Fruit fly (Drosophila melanogaster) whole organism, embryonic: ENCODE results near the gene ec.

Source experiments
- BEAF-32 ChIP-seq: fragments of 200-800 bp; sonication (Bioruptor generic); optimal IDR thresholded peaks from 3 replicates; lab custom pipeline; 2017; ENCODE audit warnings: missing biosample characterization, missing genetic modification characterization, mild to moderate bottlenecking, moderate library complexity, missing genetic modification reagents
- Bgb ChIP-seq: fragments of 200-800 bp; sonication (Bioruptor generic); IDR thresholded peaks from 2 replicates; pipeline ENCODE4 v1.3.6; 2022; ENCODE audit warnings: missing biosample characterization, missing genetic modification characterization; ENCODE audit not compliant: partially characterized antibody
- CG10979 ChIP-seq: fragments of 200-800 bp; sonication (Bioruptor generic); optimal IDR thresholded peaks from 2 replicates; lab custom pipeline; 2018; ENCODE audit warnings: missing biosample characterization, mild to moderate bottlenecking, missing genetic modification characterization, moderate library complexity
- CG12219 ChIP-seq: fragments of 200-800 bp; sonication (Bioruptor generic); optimal IDR thresholded peaks from 3 replicates; lab custom pipeline; 2018; ENCODE audit warnings: missing biosample characterization, mild to moderate bottlenecking, missing genetic modification characterization
- CG13287 ChIP-seq: fragments of 200-800 bp; sonication (Bioruptor generic); IDR thresholded peaks from 2 replicates; pipeline ENCODE4 v1.3.6; 2022; ENCODE audit warnings: missing biosample characterization, missing genetic modification characterization; ENCODE audit not compliant: partially characterized antibody
- CG14014 ChIP-seq: fragments of 200-800 bp; sonication (Bioruptor generic); IDR thresholded peaks from 2 replicates; pipeline ENCODE4 v1.3.6; 2022; ENCODE audit warnings: missing biosample characterization, missing genetic modification characterization
- CG14050 ChIP-seq: fragments of 200-800 bp; sonication (Bioruptor generic); IDR thresholded peaks from 3 replicates; pipeline ENCODE4 v1.3.6; 2022; ENCODE audit warnings: missing biosample characterization, missing genetic modification characterization
- CG1529 ChIP-seq: fragments of 200-800 bp; sonication (Bioruptor generic); optimal IDR thresholded peaks from 3 replicates; lab custom pipeline; 2018; ENCODE audit warnings: missing biosample characterization, missing genetic modification characterization
- CG15479 ChIP-seq: fragments of 200-800 bp; sonication (Bioruptor generic); optimal IDR thresholded peaks from 3 replicates; lab custom pipeline; 2019; ENCODE audit warnings: missing biosample characterization, mild to moderate bottlenecking, missing genetic modification characterization, moderate library complexity
- CG1603 ChIP-seq: fragments of 200-800 bp; sonication (Bioruptor generic); optimal IDR thresholded peaks from 2 replicates; lab custom pipeline; 2019; ENCODE audit warnings: missing biosample characterization, mild to moderate bottlenecking, missing genetic modification characterization, moderate library complexity
- CG17186 ChIP-seq: fragments of 200-800 bp; sonication (Bioruptor generic); optimal IDR thresholded peaks from 3 replicates; lab custom pipeline; 2017; ENCODE audit warnings: missing biosample characterization, missing genetic modification reagents, missing genetic modification characterization
- CG17829 ChIP-seq: fragments of 200-800 bp; optimal IDR thresholded peaks from 2 replicates; lab custom pipeline; 2019; ENCODE audit warnings: missing biosample characterization, mild to moderate bottlenecking, missing genetic modification characterization, moderate library complexity
- CG2202 ChIP-seq: fragments of 200-800 bp; sonication (Bioruptor generic); optimal IDR thresholded peaks from 2 replicates; lab custom pipeline; 2018; ENCODE audit warnings: missing biosample characterization, mild to moderate bottlenecking, missing genetic modification characterization
- CG2875 ChIP-seq: fragments of 200-800 bp; sonication (Bioruptor generic); optimal IDR thresholded peaks from 2 replicates; lab custom pipeline; 2017; ENCODE audit warnings: missing biosample characterization, mild to moderate bottlenecking, missing genetic modification characterization, missing genetic modification reagents
- CG31441 ChIP-seq: fragments of 200-800 bp; sonication (Bioruptor generic); IDR thresholded peaks from 2 replicates; pipeline ENCODE4 v1.3.6; 2022; ENCODE audit warnings: missing biosample characterization, missing genetic modification characterization
- CG3407 ChIP-seq: fragments of 200-800 bp; sonication (Bioruptor generic); optimal IDR thresholded peaks from 2 replicates; lab custom pipeline; 2018; ENCODE audit warnings: missing biosample characterization, mild to moderate bottlenecking, missing genetic modification characterization
- CG4424 ChIP-seq: fragments of 200-800 bp; sonication (Bioruptor generic); optimal IDR thresholded peaks from 3 replicates; lab custom pipeline; 2016; ENCODE audit warnings: missing biosample characterization, missing genetic modification characterization
- CG4617 ChIP-seq: fragments of 200-800 bp; sonication (Bioruptor generic); optimal IDR thresholded peaks from 3 replicates; lab custom pipeline; 2016; ENCODE audit warnings: missing biosample characterization, missing genetic modification characterization, borderline replicate concordance
- CG7928 ChIP-seq: fragments of 200-800 bp; sonication (Bioruptor generic); optimal IDR thresholded peaks from 2 replicates; lab custom pipeline; 2017; ENCODE audit warnings: missing biosample characterization, mild to moderate bottlenecking, missing genetic modification characterization
- CG8478 ChIP-seq: fragments of >200 bp; optimal IDR thresholded peaks from 2 replicates; lab custom pipeline; 2018
- CG9797 ChIP-seq: fragments of 200-800 bp; sonication (Bioruptor generic); optimal IDR thresholded peaks from 3 replicates; lab custom pipeline; 2018; ENCODE audit warnings: missing biosample characterization, mild to moderate bottlenecking, missing genetic modification characterization
- Drgx ChIP-seq: fragments of 200-800 bp; sonication (Bioruptor generic); IDR thresholded peaks from 2 replicates; pipeline ENCODE4 v1.3.6; 2022; ENCODE audit warnings: missing biosample characterization, missing genetic modification characterization
- E2f1 ChIP-seq: fragments of 200-800 bp; sonication (Bioruptor generic); IDR thresholded peaks from 2 replicates; pipeline ENCODE4 v1.3.6; 2022; ENCODE audit warnings: missing biosample characterization, missing genetic modification characterization
- E2f2 ChIP-seq: fragments of 200-800 bp; sonication (Bioruptor generic); IDR thresholded peaks from 2 replicates; pipeline ENCODE4 v1.3.6; 2022; ENCODE audit warnings: missing biosample characterization, missing genetic modification characterization
- Ets97D ChIP-seq: fragments of 200-800 bp; sonication (Bioruptor generic); optimal IDR thresholded peaks from 3 replicates; lab custom pipeline; 2016; ENCODE audit warnings: missing biosample characterization, missing genetic modification characterization
- Fer3 ChIP-seq: fragments of 200-800 bp; sonication (Bioruptor generic); optimal IDR thresholded peaks from 2 replicates; lab custom pipeline; 2018; ENCODE audit warnings: missing biosample characterization, mild to moderate bottlenecking, missing genetic modification characterization, moderate library complexity
- HLH4C ChIP-seq: fragments of 200-800 bp; sonication (Bioruptor generic); IDR thresholded peaks from 3 replicates; pipeline ENCODE4 v1.3.6; 2022; ENCODE audit warnings: missing biosample characterization, missing genetic modification characterization; ENCODE audit not compliant: partially characterized antibody
- MESR4 ChIP-seq: fragments of 200-800 bp; sonication (Bioruptor generic); optimal IDR thresholded peaks from 2 replicates; lab custom pipeline; 2018; ENCODE audit warnings: missing biosample characterization, mild to moderate bottlenecking, missing genetic modification characterization, moderate library complexity
- Med ChIP-seq: fragments of 200-800 bp; sonication (Bioruptor generic); peaks from one replicate; lab custom pipeline; 2016; ENCODE audit warnings: missing biosample characterization, missing genetic modification characterization, mild to moderate bottlenecking, inconsistent platforms, moderate library complexity
- NK7.1 ChIP-seq: fragments of 200-800 bp; sonication (Bioruptor generic); optimal IDR thresholded peaks from 3 replicates; lab custom pipeline; 2016; ENCODE audit warnings: missing biosample characterization, missing genetic modification characterization
- Opbp ChIP-seq: fragments of 200-800 bp; sonication (Bioruptor generic); IDR thresholded peaks from 3 replicates; pipeline ENCODE4 v1.3.6; 2022; ENCODE audit warnings: missing biosample characterization, missing genetic modification characterization; ENCODE audit not compliant: partially characterized antibody
- Poxn ChIP-seq: fragments of 200-800 bp; sonication (Bioruptor generic); IDR thresholded peaks from 2 replicates; pipeline ENCODE4 v1.3.6; 2022; ENCODE audit warnings: missing biosample characterization, missing genetic modification characterization
- Side ChIP-seq: fragments of 200-800 bp; sonication (Bioruptor generic); optimal IDR thresholded peaks from 2 replicates; lab custom pipeline; 2016; ENCODE audit warnings: missing biosample characterization, missing genetic modification characterization
- Sin3A ChIP-seq: fragments of >200 bp; optimal IDR thresholded peaks from 2 replicates; lab custom pipeline; 2018
- Usf ChIP-seq: fragments of 200-800 bp; sonication (Bioruptor generic); optimal IDR thresholded peaks from 2 replicates; lab custom pipeline; 2017; ENCODE audit warnings: missing genotype, missing biosample characterization, missing genetic modification characterization
- YL-1 ChIP-seq: fragments of 200-800 bp; sonication (Bioruptor generic); optimal IDR thresholded peaks from 3 replicates; lab custom pipeline; 2017; ENCODE audit warnings: missing biosample characterization, mild to moderate bottlenecking, missing genetic modification characterization
- al ChIP-seq: fragments of 200-800 bp; sonication (Bioruptor generic); IDR thresholded peaks from 2 replicates; pipeline ENCODE4 v1.3.6; 2022; ENCODE audit warnings: missing biosample characterization, missing genetic modification characterization
- aop ChIP-seq: fragments of 200-800 bp; sonication (Bioruptor generic); IDR thresholded peaks from 2 replicates; pipeline ENCODE4 v1.3.6; 2022; ENCODE audit warnings: missing biosample characterization, missing genetic modification characterization
- crp ChIP-seq, 2 experiments: fragments of 200-800 bp; sonication (Bioruptor generic); optimal IDR thresholded peaks; 2 replicates in 1 of 2; 3 replicates in 1 of 2; lab custom pipeline; 2017; ENCODE audit warnings: missing biosample characterization in 2 of 2, missing genetic modification characterization in 2 of 2, mild to moderate bottlenecking in 1 of 2, moderate library complexity in 1 of 2
- gfzf ChIP-seq: fragments of 200-800 bp; sonication (Bioruptor generic); optimal IDR thresholded peaks from 2 replicates; lab custom pipeline; 2016; ENCODE audit warnings: missing biosample characterization, mild to moderate bottlenecking, missing genetic modification characterization, moderate library complexity
- kay ChIP-seq: fragments of 200-800 bp; sonication (Bioruptor generic); optimal IDR thresholded peaks from 2 replicates; lab custom pipeline; 2016; ENCODE audit warnings: missing biosample characterization, missing genetic modification characterization
- lilli ChIP-seq: fragments of 200-800 bp; sonication (Bioruptor generic); optimal IDR thresholded peaks from 3 replicates; lab custom pipeline; 2016; ENCODE audit warnings: missing biosample characterization, missing genetic modification characterization
- luna ChIP-seq: fragments of 200-800 bp; sonication (Bioruptor generic); optimal IDR thresholded peaks from 2 replicates; lab custom pipeline; 2016; ENCODE audit warnings: missing biosample characterization, missing genetic modification characterization
- phol ChIP-seq: fragments of 200-800 bp; sonication (Bioruptor generic); optimal IDR thresholded peaks from 3 replicates; lab custom pipeline; 2018; ENCODE audit warnings: missing biosample characterization, mild to moderate bottlenecking, missing genetic modification characterization, moderate library complexity
- pzg ChIP-seq: fragments of 200-800 bp; sonication (Bioruptor generic); optimal IDR thresholded peaks from 3 replicates; lab custom pipeline; 2018; ENCODE audit warnings: missing biosample characterization, mild to moderate bottlenecking, missing genetic modification characterization, moderate library complexity
- stwl ChIP-seq: fragments of 200-800 bp; sonication (Bioruptor generic); optimal IDR thresholded peaks from 3 replicates; lab custom pipeline; 2018; ENCODE audit warnings: missing biosample characterization, mild to moderate bottlenecking, missing genetic modification characterization, moderate library complexity
- tup ChIP-seq: fragments of 200-800 bp; sonication (Bioruptor generic); optimal IDR thresholded peaks from 2 replicates; lab custom pipeline; 2016; ENCODE audit warnings: missing biosample characterization, mild to moderate bottlenecking, missing genetic modification characterization, moderate library complexity
- unc-4 ChIP-seq: fragments of 200-800 bp; sonication (Bioruptor generic); IDR thresholded peaks from 2 replicates; pipeline ENCODE4 v1.3.6; 2022; ENCODE audit warnings: missing biosample characterization, missing genetic modification characterization; ENCODE audit not compliant: partially characterized antibody
- wdn ChIP-seq: fragments of 200-800 bp; sonication (Bioruptor generic); IDR thresholded peaks from 2 replicates; pipeline ENCODE4 v1.3.6; 2022; ENCODE audit warnings: missing biosample characterization, missing genetic modification characterization

ec gene

DNA sequence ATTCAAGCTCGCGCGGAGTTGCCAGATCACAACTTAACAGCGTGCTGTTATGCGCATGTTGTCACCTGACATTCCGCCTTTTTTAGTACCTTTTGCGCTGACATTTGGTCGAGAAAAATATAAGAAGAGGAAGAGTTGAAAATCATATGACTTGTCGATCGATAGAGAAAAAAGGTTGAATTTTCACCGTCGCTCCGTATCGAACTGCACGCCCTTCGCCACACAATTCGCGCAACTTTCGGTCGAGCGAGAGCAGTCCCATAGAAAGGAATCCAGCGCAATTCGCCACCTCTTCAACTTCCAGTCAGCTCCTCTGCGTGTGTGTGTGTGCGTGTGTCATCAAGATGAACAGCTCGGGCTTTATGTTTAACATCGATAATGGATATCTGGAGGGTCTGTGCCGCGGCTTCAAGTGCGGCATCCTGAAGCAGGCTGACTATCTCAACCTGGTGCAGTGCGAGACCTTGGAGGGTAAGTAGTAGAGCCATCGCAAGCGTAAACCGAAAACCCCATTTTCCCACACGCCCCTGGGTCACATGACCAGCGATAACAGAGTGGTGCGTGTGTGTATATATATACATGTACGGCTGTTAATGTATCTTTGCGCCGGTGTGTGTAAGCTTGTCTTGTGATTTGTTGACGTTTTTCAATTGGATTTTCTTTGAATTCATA lies 69.3 kb downstream of the ec start, which contains the start of gene VhaAC39-1:
VhaAC39-1 (plus strand) TSS at position 104 of the 672 bp plus-strand sequence.
- TF ChIP-seq CG3407 (GFP tag; lab: Kevin White, UChicago) (no peak), CG2875 (GFP tag; lab: Kevin White, UChicago) (no peak), Fer3 (no peak), E2f1 (GFP tag; lab: Robert Waterston, UW) (no peak), MESR4 (GFP tag; lab: Kevin White, UChicago) (peak; percentile 92), Opbp (GFP tag; lab: Robert Waterston, UW) (0 out of 3 replicates have a peak, but pooled peaks have one; percentile 30), Med (GFP tag; lab: Kevin White, UChicago) (peak; percentile 60), CG7928 (GFP tag; lab: Kevin White, UChicago) (no peak), kay (GFP tag; lab: Kevin White, UChicago) (no peak), luna (GFP tag; lab: Kevin White, UChicago) (no peak), CG9797 (GFP tag; lab: Kevin White, UChicago) (peak; percentile 31), stwl (tag; lab: Kevin White, UChicago) (peak; percentile 27), al (GFP tag; lab: Robert Waterston, UW) (no peak), Side (GFP tag; lab: Kevin White, UChicago) (no peak), lilli (GFP tag; lab: Kevin White, UChicago) (no peak), Drgx (GFP tag; lab: Robert Waterston, UW) (no peak), CG31441 (GFP tag; lab: Robert Waterston, UW) (no peak), Sin3A (lab: Kevin White, UChicago) (peak; percentile 7), phol (tag; lab: Kevin White, UChicago) (peak; percentile 25), Poxn (GFP tag; lab: Robert Waterston, UW) (no peak), CG4617 (GFP tag; lab: Kevin White, UChicago) (peak; percentile 62), HLH4C (GFP tag; lab: Robert Waterston, UW) (0 out of 3 replicates have a peak, but pooled peaks have one; percentile 11), CG14050 (GFP tag; lab: Robert Waterston, UW) (no peak), pzg (GFP tag; lab: Kevin White, UChicago) (peak; percentile 67), YL-1 (GFP tag; lab: Kevin White, UChicago) (peak; percentile 92), CG10979 (tag; lab: Kevin White, UChicago) (no peak), CG14014 (GFP tag; lab: Robert Waterston, UW) (no peak), Usf (GFP tag; lab: Kevin White, UChicago) (peak; percentile 43), CG15479 (peak; percentile 26), Bgb (GFP tag; lab: Robert Waterston, UW) (no peak), CG1603 (tag; lab: Kevin White, UChicago) (peak; percentile 37), CG2202 (tag; lab: Kevin White, UChicago) (no peak), crp (GFP tag; optimal IDR thresholded peaks at IDR 0.05; lab: Kevin White, UChicago) (peak in 1 of 2 experiments; percentile 71), aop (GFP tag; lab: Robert Waterston, UW) (no peak), tup (no peak), BEAF-32 (GFP tag; lab: Kevin White, UChicago) (peak; percentile 20), unc-4 (GFP tag; lab: Robert Waterston, UW) (no peak), CG17186 (GFP tag; lab: Kevin White, UChicago) (peak; percentile 99), NK7.1 (GFP tag; lab: Kevin White, UChicago) (no peak), CG17829 (tag; lab: Kevin White, UChicago) (peak; percentile 21), CG1529 (GFP tag; lab: Kevin White, UChicago) (no peak), CG13287 (GFP tag; lab: Robert Waterston, UW) (peak; percentile 23; the same call in 1 of the 2 replicates), CG12219 (GFP tag; lab: Kevin White, UChicago) (no peak), Ets97D (GFP tag; lab: Kevin White, UChicago) (peak; percentile 40), gfzf (GFP tag; lab: Kevin White, UChicago) (peak; percentile 68), E2f2 (GFP tag; lab: Robert Waterston, UW) (peak; percentile 46), CG4424 (no peak), wdn (GFP tag; lab: Robert Waterston, UW) (no peak), CG8478 (lab: Kevin White, UChicago) (peak; percentile 37)
